Worm (Caenorhabditis elegans): Measurements from ENCODE around the gene F44E5.15.

F44E5.15 gene

ce11 chrII:11816475-11816874, 44.0 kb downstream of the F44E5.15 start, which contains the start of gene pap-3:
TSS of gene pap-3 (minus strand) at chrII:11816575.
- TF ChIP-seq sptf-2 (GFP tag; optimal IDR thresholded peaks at IDR 0.05), result no peak
- no peak for TF ChIP-seq rcor-1 (GFP tag; IDR thresholded peaks at IDR 0.05)
- TF ChIP-seq madf-10 (tag; optimal IDR thresholded peaks at IDR 0.05), result no peak
- TF ChIP-seq ztf-25 (GFP tag; IDR thresholded peaks at IDR 0.05), result no peak
- no peak for TF ChIP-seq dpff-1 (tag; optimal IDR thresholded peaks at IDR 0.05)
- no peak for TF ChIP-seq tbp1 (GFP tag; optimal IDR thresholded peaks at IDR 0.05)
- no peak for TF ChIP-seq ztf-18 (tag; optimal IDR thresholded peaks at IDR 0.05)
- TF ChIP-seq ets-4 (GFP tag; optimal IDR thresholded peaks at IDR 0.05), result no peak
- no peak for TF ChIP-seq akir-1 (GFP tag; optimal IDR thresholded peaks at IDR 0.05)
- no peak for TF ChIP-seq lir-1 (GFP tag; conservative IDR thresholded peaks at IDR 0.05)
- no peak for TF ChIP-seq die-1 (tag; optimal IDR thresholded peaks at IDR 0.05)
- no peak for TF ChIP-seq zfh-2 (GFP tag; conservative IDR thresholded peaks at IDR 0.05)
- TF ChIP-seq snpc-4 (GFP tag; optimal IDR thresholded peaks at IDR 0.05), result no peak
- no peak for TF ChIP-seq snpc-4 (tag; optimal IDR thresholded peaks at IDR 0.05)

- no peak for TF ChIP-seq snpc-1.3 (tag; optimal IDR thresholded peaks at IDR 0.05; ENCODE audit: insufficient read depth)
Measured at ce11 chrII:11819824-11820223, 47.4 kb downstream of the F44E5.15 start, which contains the start of gene Y6D1A.2. TSS of gene Y6D1A.2 (minus strand) at chrII:11819924.
